Worm (Caenorhabditis elegans) whole organism, young adult: ENCODE data around the gene Y67D8B.3.

ENCODE experiments used
- C06A6.2 ChIP-seq: fragments of 200-800 bp; sonication (Bioruptor generic); conservative IDR thresholded peaks from 2 replicates; pipeline ENCODE4 v1.3.6; 2022; ENCODE audit warnings: missing genetic modification characterization, missing compliant biosample characterization
- F23B12.7 ChIP-seq: sonication (generic microtip); optimal IDR thresholded peaks from 2 replicates; lab custom pipeline; 2017; ENCODE audit warnings: missing genetic modification characterization, mild to moderate bottlenecking, missing compliant biosample characterization, antibody characterized with exemption, moderate library complexity; ENCODE audit not compliant: insufficient read depth
- F39B2.1 ChIP-seq: fragments of 200-800 bp; sonication (Bioruptor generic); IDR thresholded peaks from 2 replicates; pipeline ENCODE4 v1.3.6; 2022; ENCODE audit warnings: missing genetic modification reagents, missing genetic modification characterization, missing compliant biosample characterization
- F52B5.7 ChIP-seq: sonication (generic microtip); optimal IDR thresholded peaks from 2 replicates; lab custom pipeline; 2016; ENCODE audit warnings: mild to moderate bottlenecking, missing genetic modification characterization, missing compliant biosample characterization
- K11D2.4 ChIP-seq: fragments of 200-800 bp; sonication (Bioruptor generic); IDR thresholded peaks from 2 replicates; pipeline ENCODE4 v1.3.6; 2022; ENCODE audit warnings: missing genetic modification reagents, missing genetic modification characterization, missing compliant biosample characterization
- T26A5.8 ChIP-seq: sonication (generic microtip); optimal IDR thresholded peaks from 2 replicates; lab custom pipeline; 2016; ENCODE audit warnings: missing genetic modification characterization, missing compliant biosample characterization
- Y53F4B.3 ChIP-seq: fragments of 200-800 bp; sonication (Bioruptor generic); IDR thresholded peaks from 2 replicates; pipeline ENCODE4 v1.3.6; 2022; ENCODE audit warnings: missing genetic modification reagents, missing genetic modification characterization, missing compliant biosample characterization
- Y53G8AR.9 ChIP-seq: fragments of 200-800 bp; sonication (Bioruptor generic); conservative IDR thresholded peaks from 2 replicates; pipeline ENCODE4 v1.3.6; 2022; ENCODE audit warnings: missing genetic modification reagents, missing genetic modification characterization, missing compliant biosample characterization
- Y56A3A.18 ChIP-seq: fragments of 200-800 bp; sonication (Bioruptor generic); IDR thresholded peaks from 2 replicates; pipeline ENCODE4 v1.3.6; 2022; ENCODE audit warnings: missing genetic modification reagents, missing genetic modification characterization, missing compliant biosample characterization
- Y67H2A.10 ChIP-seq: fragments of 200-800 bp; sonication (Bioruptor generic); conservative IDR thresholded peaks from 2 replicates; pipeline ENCODE4 v1.3.6; 2022; ENCODE audit warnings: missing genetic modification reagents, missing genetic modification characterization, missing compliant biosample characterization
- akir-1 ChIP-seq: fragments of 200-800 bp; sonication (Bioruptor generic); optimal IDR thresholded peaks from 2 replicates; lab custom pipeline; 2018; ENCODE audit warnings: mild to moderate bottlenecking, missing genetic modification characterization, moderate library complexity, missing compliant biosample characterization
- ama-1 ChIP-seq, 3 experiments: fragments of 150-350 bp in 1 of 3; sonication (generic microtip) in 2 of 3; optimal IDR thresholded peaks; 2 replicates each; lab custom pipeline; 2014 to 2018; ENCODE audit warnings: missing biosample characterization in 2 of 3, missing genetic modification characterization in 2 of 3, missing genetic modification reagents in 2 of 3
- aptf-2 ChIP-seq: fragments of 200-800 bp; sonication (Bioruptor generic); conservative IDR thresholded peaks from 2 replicates; pipeline ENCODE4 v1.3.6; 2022; ENCODE audit warnings: missing genetic modification reagents, missing genetic modification characterization, missing compliant biosample characterization
- aptf-3 ChIP-seq: fragments of 200-800 bp; sonication (Bioruptor generic); IDR thresholded peaks from 2 replicates; pipeline ENCODE4 v1.3.6; 2022; ENCODE audit warnings: missing genetic modification characterization, missing compliant biosample characterization
- atf-7 ChIP-seq: sonication (generic microtip); optimal IDR thresholded peaks from 2 replicates; lab custom pipeline; 2017; ENCODE audit warnings: mild to moderate bottlenecking, missing genetic modification characterization, missing compliant biosample characterization
- attf-5 ChIP-seq: fragments of 200-800 bp; sonication (Bioruptor generic); optimal IDR thresholded peaks from 2 replicates; lab custom pipeline; 2018; ENCODE audit warnings: mild to moderate bottlenecking, missing genetic modification characterization, missing compliant biosample characterization
- attf-6 ChIP-seq: fragments of 200-800 bp; sonication (Bioruptor generic); IDR thresholded peaks from 2 replicates; pipeline ENCODE4 v1.3.6; 2022; ENCODE audit warnings: missing genetic modification reagents, missing genetic modification characterization, missing compliant biosample characterization
- bed-2 ChIP-seq: fragments of 200-800 bp; sonication (Bioruptor generic); IDR thresholded peaks from 2 replicates; pipeline ENCODE4 v1.3.6; 2022; ENCODE audit warnings: missing genetic modification reagents, missing genetic modification characterization, missing compliant biosample characterization
- cebp-1 ChIP-seq, 2 experiments: fragments of 200-800 bp in 1 of 2; sonication (Bioruptor generic) in 1 of 2; sonication (generic microtip) in 1 of 2; IDR thresholded peaks in 1 of 2; optimal IDR thresholded peaks in 1 of 2; 2 replicates each; pipeline versions ENCODE4 v1.3.6 to Lab custom; 2017 to 2022; ENCODE audit warnings: missing compliant biosample characterization in 2 of 2, missing genetic modification characterization in 2 of 2, mild to moderate bottlenecking in 1 of 2, missing genetic modification reagents in 1 of 2, moderate library complexity in 1 of 2
- cebp-2 ChIP-seq: fragments of 200-800 bp; sonication (Bioruptor generic); IDR thresholded peaks from 2 replicates; pipeline ENCODE4 v1.3.6; 2022; ENCODE audit warnings: missing genetic modification characterization, missing compliant biosample characterization
- ceh-40 ChIP-seq: fragments of 200-800 bp; sonication (Bioruptor generic); IDR thresholded peaks from 2 replicates; pipeline ENCODE4 v1.3.6; 2022; ENCODE audit warnings: missing genetic modification characterization, missing compliant biosample characterization
- ceh-58 ChIP-seq: fragments of 200-800 bp; sonication (Bioruptor generic); IDR thresholded peaks from 2 replicates; pipeline ENCODE4 v1.3.6; 2022; ENCODE audit warnings: missing genetic modification characterization, missing compliant biosample characterization
- die-1 ChIP-seq: sonication (generic microtip); optimal IDR thresholded peaks from 2 replicates; lab custom pipeline; 2016; ENCODE audit warnings: missing genotype, mild to moderate bottlenecking, missing genetic modification characterization, missing compliant biosample characterization
- dpff-1 ChIP-seq: sonication (generic microtip); optimal IDR thresholded peaks from 2 replicates; lab custom pipeline; 2017; ENCODE audit warnings: mild to moderate bottlenecking, missing genetic modification characterization, missing compliant biosample characterization
- dpl-1 ChIP-seq: fragments of 150-350 bp; optimal IDR thresholded peaks from 2 replicates; lab custom pipeline; 2014; ENCODE audit warnings: missing biosample characterization, missing genetic modification reagents, missing genetic modification characterization
- ets-4 ChIP-seq: fragments of 200-800 bp; sonication (Bioruptor generic); optimal IDR thresholded peaks from 2 replicates; lab custom pipeline; 2018; ENCODE audit warnings: mild to moderate bottlenecking, missing genetic modification characterization, missing compliant biosample characterization
- fkh-3 ChIP-seq: sonication (generic microtip); optimal IDR thresholded peaks from 2 replicates; lab custom pipeline; 2016; ENCODE audit warnings: mild to moderate bottlenecking, missing genetic modification characterization, missing compliant biosample characterization
- hlh-26 ChIP-seq: fragments of 200-800 bp; sonication (Bioruptor generic); conservative IDR thresholded peaks from 2 replicates; pipeline ENCODE4 v1.3.6; 2022; ENCODE audit warnings: missing genetic modification reagents, missing genetic modification characterization, missing compliant biosample characterization
- hmg-1.2 ChIP-seq: fragments of 200-800 bp; sonication (Bioruptor generic); IDR thresholded peaks from 2 replicates; pipeline ENCODE4 v1.3.6; 2022; ENCODE audit warnings: missing genetic modification reagents, missing genetic modification characterization, missing compliant biosample characterization
- hmg-20 ChIP-seq: fragments of 200-800 bp; sonication (Bioruptor generic); IDR thresholded peaks from 2 replicates; pipeline ENCODE4 v1.3.6; 2022; ENCODE audit warnings: missing genetic modification reagents, missing genetic modification characterization, missing compliant biosample characterization
- hsf-1 ChIP-seq: fragments of 200-800 bp; sonication (Bioruptor generic); IDR thresholded peaks from 2 replicates; pipeline ENCODE4 v1.3.6; 2022; ENCODE audit warnings: missing genetic modification reagents, missing genetic modification characterization, missing compliant biosample characterization
- lin-54 ChIP-seq: fragments of 200-800 bp; sonication (Bioruptor generic); optimal IDR thresholded peaks from 2 replicates; lab custom pipeline; 2018; ENCODE audit warnings: mild to moderate bottlenecking, missing genetic modification characterization, missing compliant biosample characterization
- madf-10 ChIP-seq: sonication (generic microtip); optimal IDR thresholded peaks from 2 replicates; lab custom pipeline; 2016; ENCODE audit warnings: mild to moderate bottlenecking, missing genetic modification characterization, missing compliant biosample characterization
- madf-8 ChIP-seq: fragments of 200-800 bp; sonication (Bioruptor generic); conservative IDR thresholded peaks from 2 replicates; pipeline ENCODE4 v1.3.6; 2022; ENCODE audit warnings: missing genetic modification reagents, missing genetic modification characterization, missing compliant biosample characterization
- mel-28 ChIP-seq: sonication (generic microtip); optimal IDR thresholded peaks from 2 replicates; lab custom pipeline; 2016; ENCODE audit warnings: borderline replicate concordance, mild to moderate bottlenecking, missing genetic modification characterization, missing compliant biosample characterization
- nfya-2 ChIP-seq: fragments of 200-800 bp; sonication (Bioruptor generic); IDR thresholded peaks from 2 replicates; pipeline ENCODE4 v1.3.6; 2022; ENCODE audit warnings: missing genetic modification reagents, missing genetic modification characterization, missing compliant biosample characterization
- nfyb-1 ChIP-seq: fragments of 200-800 bp; sonication (Bioruptor generic); IDR thresholded peaks from 2 replicates; pipeline ENCODE4 v1.3.6; 2022; ENCODE audit warnings: missing genetic modification reagents, missing genetic modification characterization, missing compliant biosample characterization
- nhr-179 ChIP-seq: sonication (generic microtip); optimal IDR thresholded peaks from 2 replicates; lab custom pipeline; 2016; ENCODE audit warnings: mild to moderate bottlenecking, missing genetic modification characterization, missing compliant biosample characterization
- rcor-1 ChIP-seq: fragments of 200-800 bp; sonication (Bioruptor generic); IDR thresholded peaks from 2 replicates; pipeline ENCODE4 v1.3.6; 2022; ENCODE audit warnings: missing genetic modification reagents, missing genetic modification characterization, missing compliant biosample characterization
- rec-8 ChIP-seq, 2 experiments: sonication (generic microtip); optimal IDR thresholded peaks; 2 replicates each; lab custom pipeline; 2016; ENCODE audit warnings: mild to moderate bottlenecking in 2 of 2, missing genetic modification characterization in 2 of 2, missing genetic modification reagents in 2 of 2, missing genotype in 2 of 2, missing biosample characterization in 1 of 2, missing compliant biosample characterization in 1 of 2, moderate library complexity in 1 of 2
- sdz-38 ChIP-seq: sonication (generic microtip); optimal IDR thresholded peaks from 2 replicates; lab custom pipeline; 2016; ENCODE audit warnings: missing genotype, missing genetic modification characterization, missing compliant biosample characterization
- somi-1 ChIP-seq: fragments of 200-800 bp; sonication (Bioruptor generic); optimal IDR thresholded peaks from 2 replicates; lab custom pipeline; 2018; ENCODE audit warnings: mild to moderate bottlenecking, missing genetic modification characterization, missing compliant biosample characterization
- tlf-1 ChIP-seq: fragments of 200-800 bp; sonication (Bioruptor generic); optimal IDR thresholded peaks from 2 replicates; lab custom pipeline; 2018; ENCODE audit warnings: mild to moderate bottlenecking, missing genetic modification characterization, missing compliant biosample characterization
- zim-3 ChIP-seq: sonication (generic microtip); optimal IDR thresholded peaks from 2 replicates; lab custom pipeline; 2017; ENCODE audit warnings: mild to moderate bottlenecking, missing genetic modification characterization, moderate library complexity, missing compliant biosample characterization
- ztf-18 ChIP-seq: sonication (generic microtip); optimal IDR thresholded peaks from 2 replicates; lab custom pipeline; 2016; ENCODE audit warnings: missing genotype, mild to moderate bottlenecking, missing genetic modification characterization, missing compliant biosample characterization
- ztf-22 ChIP-seq: fragments of 200-800 bp; sonication (Bioruptor generic); optimal IDR thresholded peaks from 2 replicates; lab custom pipeline; 2018; ENCODE audit warnings: mild to moderate bottlenecking, missing genetic modification characterization, moderate library complexity, missing compliant biosample characterization
- ztf-25 ChIP-seq: fragments of 200-800 bp; sonication (Bioruptor generic); IDR thresholded peaks from 2 replicates; pipeline ENCODE4 v1.3.6; 2022; ENCODE audit warnings: missing genetic modification reagents, missing genetic modification characterization, missing compliant biosample characterization

Gene Y67D8B.3

DNA sequence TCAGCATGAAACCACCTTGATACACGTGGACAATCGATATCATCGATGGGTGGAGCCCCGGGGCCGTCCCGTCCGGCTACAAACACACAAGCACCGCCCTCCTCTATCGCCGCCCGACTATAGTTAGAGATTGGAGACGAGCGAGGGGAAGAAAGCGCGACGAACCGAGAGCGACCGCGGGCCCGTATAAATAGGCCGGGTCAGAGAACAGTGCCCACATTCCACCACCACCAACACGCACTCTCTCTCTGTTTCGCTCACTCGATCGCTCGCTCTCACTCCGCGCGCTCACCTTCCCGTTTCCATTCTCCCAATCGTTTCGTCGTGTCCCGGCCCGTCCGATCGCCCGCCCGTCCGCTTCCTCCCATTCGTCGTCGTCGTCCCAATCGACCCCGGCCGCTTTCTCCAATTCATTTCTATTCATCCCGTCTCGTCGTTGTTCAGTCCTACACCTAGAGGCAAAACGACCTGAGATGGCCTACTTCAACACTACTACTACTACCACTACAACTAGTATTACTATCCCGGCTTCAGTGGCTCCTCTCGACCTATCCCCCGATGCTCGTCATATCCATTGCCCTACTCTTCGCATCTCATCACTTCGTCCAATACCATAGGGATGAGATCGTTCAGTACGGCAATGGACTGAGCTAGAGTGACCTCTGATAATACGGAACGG, 30.8 kb upstream of the Y67D8B.3 start (continued):
- TF ChIP-seq F23B12.7 (tag; lab: Kevin White, UChicago) (no peak), akir-1 (GFP tag; lab: Kevin White, UChicago) (peak; percentile 50), cebp-2 (GFP tag; lab: Robert Waterston, UW) (no peak), hmg-20 (GFP tag; lab: Robert Waterston, UW) (no peak), tlf-1 (GFP tag; lab: Kevin White, UChicago) (no peak), ceh-40 (GFP tag; lab: Robert Waterston, UW) (no peak), madf-8 (GFP tag; lab: Robert Waterston, UW) (no peak), nfyb-1 (GFP tag; lab: Robert Waterston, UW) (peak; percentile 79), hmg-1.2 (GFP tag; lab: Robert Waterston, UW) (peak; percentile 41; the same call in 1 of the 2 replicates), attf-5 (GFP tag; lab: Kevin White, UChicago) (peak; percentile 53), T26A5.8 (tag; lab: Kevin White, UChicago) (no peak), F39B2.1 (no peak), ztf-22 (GFP tag; lab: Kevin White, UChicago) (no peak), ama-1 (optimal IDR thresholded peaks at IDR 0.05; lab: Kevin White, UChicago) (peak; percentile 70), ama-1 (GFP tag; optimal IDR thresholded peaks at IDR 0.05; lab: Kevin White, UChicago) (no peak), madf-10 (tag; lab: Kevin White, UChicago) (peak; percentile 19), rec-8 (tag; optimal IDR thresholded peaks at IDR 0.05; lab: Kevin White, UChicago) (peak in 1 of 2 experiments; percentile 18), atf-7 (tag; lab: Kevin White, UChicago) (peak; percentile 37), mel-28 (tag; lab: Kevin White, UChicago) (no peak), sdz-38 (no peak), ets-4 (GFP tag; lab: Kevin White, UChicago) (no peak), bed-2 (no peak), aptf-3 (GFP tag; lab: Robert Waterston, UW) (no peak), ceh-58 (GFP tag; lab: Robert Waterston, UW) (no peak), nfya-2 (GFP tag; lab: Robert Waterston, UW) (no peak), hlh-26 (no peak), K11D2.4 (GFP tag; lab: Robert Waterston, UW) (no peak; the same call in 1 of the 2 replicates), rcor-1 (GFP tag; lab: Robert Waterston, UW) (no peak), cebp-1 (GFP tag; IDR thresholded peaks at IDR 0.05; lab: Robert Waterston, UW) (no peak), cebp-1 (tag; optimal IDR thresholded peaks at IDR 0.05; lab: Kevin White, UChicago) (peak; percentile 34), zim-3 (tag; lab: Kevin White, UChicago) (no peak), Y56A3A.18 (no peak), hsf-1 (no peak), attf-6 (no peak), lin-54 (GFP tag; lab: Kevin White, UChicago) (no peak), somi-1 (GFP tag; lab: Kevin White, UChicago) (no peak), dpff-1 (tag; lab: Kevin White, UChicago) (no peak), fkh-3 (tag; lab: Kevin White, UChicago) (no peak), die-1 (tag; lab: Kevin White, UChicago) (peak; percentile 25), Y53G8AR.9 (GFP tag; lab: Robert Waterston, UW) (no peak), dpl-1 (no peak), ztf-18 (tag; lab: Kevin White, UChicago) (no peak), nhr-179 (no peak), Y67H2A.10 (GFP tag; lab: Robert Waterston, UW) (no peak), C06A6.2 (GFP tag; lab: Robert Waterston, UW) (no peak), aptf-2 (GFP tag; lab: Robert Waterston, UW) (no peak), ztf-25 (GFP tag; lab: Robert Waterston, UW) (no peak), Y53F4B.3 (no peak), F52B5.7 (tag; lab: Kevin White, UChicago) (no peak)
